In genomic region chr3L:11789773-11790172, dm6 we compare ENCODE assay signal across 1 fruit fly cellular context.
TF ChIP-seq lines count a peak whose summit lies in the region.

Pi3K68D (minus strand) TSS chr3L:11790013.

TF ChIP-seq in whole organism, embryonic, 481 proteins besides CTCF, POLR2A, EP300 and RAD21 (continued from another document):
- TF ChIP-seq hbn (GFP tag; IDR thresholded peaks at IDR 0.05; lab: Robert Waterston, UW; ENCODE audit: partially characterized antibody) (peak; percentile 89), CG14860 (GFP tag; IDR thresholded peaks at IDR 0.05; lab: Robert Waterston, UW; ENCODE audit: partially characterized antibody) (peak; percentile 83)
